Fruit fly (Drosophila melanogaster): Measurements from ENCODE around the gene CG7950.
A peak's percentile ranks its signal among the peaks of the same experiment; 100 is the strongest.

Gene CG7950

DNA sequence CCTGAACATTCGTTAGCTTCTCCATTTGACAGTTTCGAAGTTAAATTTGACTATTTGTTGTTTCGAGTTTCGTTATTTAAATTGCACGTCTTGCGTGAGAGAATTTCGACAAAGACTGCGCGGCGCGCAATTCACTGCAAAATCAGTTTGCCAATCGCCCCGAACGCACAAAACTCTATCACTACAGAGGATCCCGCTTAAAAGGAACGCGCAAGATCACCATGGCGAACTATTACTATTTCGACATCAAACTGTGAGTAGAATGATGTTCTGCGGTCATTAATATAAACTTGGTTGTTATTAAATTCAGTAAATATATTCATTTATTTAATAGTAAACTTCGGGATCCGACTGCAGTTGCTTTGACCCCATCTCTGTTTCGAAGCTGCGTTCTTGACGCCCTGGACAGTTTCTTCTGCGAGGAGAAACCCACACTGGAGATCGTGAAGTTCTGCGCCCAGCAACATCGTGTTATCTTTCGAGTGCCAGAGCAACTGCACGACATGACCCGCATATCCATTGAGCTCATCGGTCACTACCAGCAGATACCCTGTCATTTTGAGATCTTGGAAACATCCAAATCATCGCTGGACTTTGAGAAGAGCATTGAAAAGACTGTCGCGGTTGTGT is 629 bp upstream of the CG7950 start, which contains the start of the genes Rpp14b and spn-A:
Rpp14b (plus strand) TSS at position 43 of the 630 bp plus-strand sequence.
spn-A (minus strand) TSS at position 123 of the 630 bp plus-strand sequence.
- no peak for TF ChIP-seq pan (optimal IDR thresholded peaks at IDR 0.05)
- no peak for TF ChIP-seq EcR (GFP tag; optimal IDR thresholded peaks at IDR 0.05)
- no peak for TF ChIP-seq Dll (optimal IDR thresholded peaks at IDR 0.05)
- no peak for TF ChIP-seq usp (GFP tag; optimal IDR thresholded peaks at IDR 0.05)
- TF ChIP-seq CG8478 (optimal IDR thresholded peaks at IDR 0.05) = no peak
- TF ChIP-seq psq (optimal IDR thresholded peaks at IDR 0.05) = no peak

DNA sequence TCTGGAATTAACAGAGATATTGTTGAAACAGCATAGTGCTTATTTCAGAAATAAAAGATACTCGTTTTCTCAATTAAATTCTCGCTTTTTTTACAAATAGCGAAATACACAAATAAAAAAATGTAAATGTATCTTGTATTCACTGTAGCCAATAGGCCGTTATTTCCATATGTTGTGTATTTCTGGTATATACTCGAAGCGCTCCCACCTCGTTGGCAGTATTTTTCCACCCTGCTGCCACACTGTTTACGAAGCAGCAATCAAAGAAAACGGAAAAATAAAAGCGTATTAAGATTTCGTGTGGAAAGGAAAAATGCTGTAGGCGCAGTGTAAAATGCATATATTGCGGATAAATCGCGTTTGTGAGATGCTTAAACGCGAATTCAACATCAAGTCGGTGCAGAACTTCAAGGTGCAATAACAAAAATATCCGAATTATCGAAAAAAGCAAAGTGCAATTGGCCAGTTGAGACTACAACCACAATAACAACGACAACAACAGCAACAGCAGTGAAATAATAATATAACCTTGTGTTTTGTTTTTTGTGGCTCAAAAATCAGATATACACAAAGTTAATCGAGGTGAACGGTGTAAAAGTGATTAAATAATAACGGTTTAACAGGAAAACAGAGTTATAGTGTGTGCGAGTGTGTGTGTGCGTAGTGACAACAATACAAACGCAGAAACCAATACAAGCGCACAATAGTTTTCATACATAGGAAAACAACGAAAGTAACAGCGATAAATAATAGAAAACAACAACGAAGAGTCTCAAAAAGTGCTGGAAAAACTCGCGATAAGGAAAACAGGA is 1.6 kb downstream of the CG7950 start, which contains the start of gene sima:
sima (plus strand) TSS at position 255 of the 812 bp plus-strand sequence.
- TF ChIP-seq CG8478 (optimal IDR thresholded peaks at IDR 0.05) (no peak), pan (optimal IDR thresholded peaks at IDR 0.05) (no peak), Dll (optimal IDR thresholded peaks at IDR 0.05) (no peak), psq (optimal IDR thresholded peaks at IDR 0.05) (peak; percentile 50)

DNA sequence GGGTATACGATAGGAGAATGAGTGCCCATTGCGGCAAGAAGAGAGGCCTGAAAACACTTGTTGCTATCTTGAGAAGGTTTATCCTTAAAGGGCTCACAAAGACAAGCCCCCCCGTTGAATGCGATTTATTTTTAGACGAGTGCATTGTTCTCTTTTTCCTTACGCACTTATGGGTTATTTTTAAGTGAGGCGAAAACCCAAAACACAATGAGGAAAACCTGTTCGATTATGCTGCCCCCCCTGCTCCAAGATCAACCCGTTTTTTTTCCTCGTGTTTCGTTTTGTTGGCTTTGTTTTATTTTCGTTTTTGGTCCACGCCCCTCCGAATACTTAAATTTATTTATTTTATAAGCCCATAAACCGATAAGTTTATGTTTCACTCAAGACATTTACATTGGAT is 3.3 kb downstream of the CG7950 start:
- TF ChIP-seq Dll (optimal IDR thresholded peaks at IDR 0.05) (no peak), CG8478 (optimal IDR thresholded peaks at IDR 0.05) (no peak), pan (optimal IDR thresholded peaks at IDR 0.05) (no peak), psq (optimal IDR thresholded peaks at IDR 0.05) (no peak), EcR (GFP tag; optimal IDR thresholded peaks at IDR 0.05) (no peak), usp (GFP tag; optimal IDR thresholded peaks at IDR 0.05) (no peak)

DNA sequence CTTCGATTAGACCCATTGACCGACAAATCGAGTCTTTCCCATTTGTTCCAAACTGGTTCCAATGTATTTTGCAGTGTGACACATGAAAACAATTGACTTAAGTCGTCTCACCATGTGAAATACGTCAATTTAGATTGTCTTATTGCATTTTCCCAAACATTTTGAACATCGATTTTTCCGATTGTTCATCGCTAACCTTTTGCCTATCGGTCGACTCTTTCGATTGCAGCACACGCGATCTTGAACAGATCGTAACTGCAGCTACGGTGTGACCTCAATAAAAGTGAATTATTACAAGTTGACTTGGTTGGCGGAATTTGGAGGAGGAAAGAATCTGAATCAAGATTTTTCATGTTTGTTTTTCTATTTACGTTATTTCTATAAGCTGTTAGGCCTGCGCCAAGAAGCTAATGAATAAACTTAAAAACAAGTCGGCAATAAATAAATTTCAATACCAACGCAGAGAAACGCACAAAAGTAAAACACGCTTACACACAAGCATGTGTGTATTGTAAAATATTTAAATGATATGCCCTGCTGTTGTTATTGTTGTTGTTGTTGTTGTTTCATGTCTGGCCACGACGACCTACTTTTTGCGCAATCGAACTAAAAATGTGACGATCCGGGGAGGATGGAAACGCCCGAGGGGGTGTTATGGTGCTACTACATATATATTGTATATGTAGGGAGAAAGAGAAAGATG is 3.9 kb downstream of the CG7950 start:
- no peak for TF ChIP-seq CG8478 (optimal IDR thresholded peaks at IDR 0.05)
- TF ChIP-seq psq (optimal IDR thresholded peaks at IDR 0.05) = no peak
- TF ChIP-seq usp (GFP tag; optimal IDR thresholded peaks at IDR 0.05) = no peak
- no peak for TF ChIP-seq Dll (optimal IDR thresholded peaks at IDR 0.05)
- TF ChIP-seq pan (optimal IDR thresholded peaks at IDR 0.05) = no peak
- TF ChIP-seq EcR (GFP tag; optimal IDR thresholded peaks at IDR 0.05) = no peak

DNA sequence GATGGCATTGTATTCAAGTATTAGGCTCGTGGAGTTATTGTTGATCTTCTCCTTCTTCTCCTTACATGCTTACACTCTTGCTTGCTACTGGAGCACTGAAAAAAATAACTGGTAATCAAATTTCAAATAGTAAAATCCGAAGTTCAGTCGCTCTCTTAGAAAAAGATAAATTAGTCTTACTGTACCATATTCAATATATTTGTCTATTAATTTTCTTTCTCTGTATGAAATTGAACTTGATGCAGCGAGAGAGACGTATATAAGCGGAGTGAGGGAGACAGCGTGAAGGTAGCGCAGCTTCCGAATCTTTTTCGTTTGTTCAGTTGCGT is 4.5 kb downstream of the CG7950 start:
- no peak for TF ChIP-seq Dll (optimal IDR thresholded peaks at IDR 0.05)
- no peak for TF ChIP-seq usp (GFP tag; optimal IDR thresholded peaks at IDR 0.05)
- TF ChIP-seq pan (optimal IDR thresholded peaks at IDR 0.05) = no peak
- TF ChIP-seq EcR (GFP tag; optimal IDR thresholded peaks at IDR 0.05) = no peak
- TF ChIP-seq CG8478 (optimal IDR thresholded peaks at IDR 0.05) = no peak
- no peak for TF ChIP-seq psq (optimal IDR thresholded peaks at IDR 0.05)

DNA sequence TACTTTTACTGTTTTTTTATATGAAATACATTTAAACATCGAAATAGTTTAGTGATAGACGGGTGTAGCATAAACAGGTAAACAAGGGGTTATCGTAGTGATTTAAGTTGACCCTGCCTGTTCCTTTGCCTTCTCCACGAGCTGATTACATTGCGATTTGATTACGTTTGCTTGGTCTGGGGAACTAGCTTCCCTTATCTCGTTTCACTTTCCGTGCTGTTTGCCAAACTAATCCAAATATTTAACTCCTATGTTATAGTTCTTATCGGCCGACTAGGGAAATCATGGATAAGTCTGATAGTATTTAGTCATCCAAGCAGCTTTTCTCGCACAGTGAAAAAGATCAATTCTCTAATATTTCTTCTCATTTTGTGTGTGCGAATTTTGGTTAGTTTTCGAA is 5.3 kb downstream of the CG7950 start:
- TF ChIP-seq usp (GFP tag; optimal IDR thresholded peaks at IDR 0.05) (no peak), Dll (optimal IDR thresholded peaks at IDR 0.05) (no peak), psq (optimal IDR thresholded peaks at IDR 0.05) (no peak), CG8478 (optimal IDR thresholded peaks at IDR 0.05) (no peak), EcR (GFP tag; optimal IDR thresholded peaks at IDR 0.05) (no peak), pan (optimal IDR thresholded peaks at IDR 0.05) (no peak)

DNA sequence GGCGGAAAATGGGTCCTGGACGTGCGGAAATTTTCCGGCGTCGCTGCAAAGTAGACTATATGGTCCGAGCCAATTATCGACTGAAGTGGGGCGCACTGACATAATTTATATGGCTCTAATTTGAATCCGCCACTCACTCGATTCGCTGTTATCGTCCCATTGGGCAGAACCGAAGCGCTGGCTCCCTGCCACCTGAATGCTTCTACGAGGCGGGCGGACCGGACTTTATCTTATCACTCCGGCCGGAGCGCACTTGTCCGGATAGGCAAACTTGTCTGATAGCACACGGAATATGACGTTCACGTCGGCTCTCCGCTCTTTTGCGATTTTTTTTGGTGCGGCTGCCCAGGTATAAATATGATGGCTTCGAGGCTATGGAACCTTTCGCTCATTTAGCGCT is 5.9 kb downstream of the CG7950 start:
- TF ChIP-seq EcR (GFP tag; optimal IDR thresholded peaks at IDR 0.05) = no peak
- no peak for TF ChIP-seq usp (GFP tag; optimal IDR thresholded peaks at IDR 0.05)
- TF ChIP-seq CG8478 (optimal IDR thresholded peaks at IDR 0.05) = no peak
- no peak for TF ChIP-seq psq (optimal IDR thresholded peaks at IDR 0.05)
- TF ChIP-seq pan (optimal IDR thresholded peaks at IDR 0.05) = no peak
- TF ChIP-seq Dll (optimal IDR thresholded peaks at IDR 0.05) = no peak

DNA sequence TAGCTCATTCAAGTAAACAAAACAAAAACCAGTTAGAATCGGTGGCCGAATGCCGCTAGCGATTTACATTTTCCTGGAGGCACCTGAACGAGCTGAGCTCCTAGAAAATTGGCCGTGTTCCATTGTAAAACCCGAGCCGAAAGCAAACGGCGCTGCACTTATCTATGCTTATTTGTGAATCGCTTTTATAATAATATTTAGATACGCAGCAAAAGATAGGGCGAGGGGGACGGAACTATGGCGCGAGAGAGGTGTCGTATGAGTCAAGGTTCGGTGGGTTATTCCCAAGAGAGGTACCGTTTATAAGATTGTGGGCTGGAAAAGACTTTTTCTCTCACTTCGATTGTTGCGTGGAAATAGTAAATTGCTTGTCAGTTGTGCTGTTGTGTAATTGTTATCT is 7.0 kb downstream of the CG7950 start:
- TF ChIP-seq pan (optimal IDR thresholded peaks at IDR 0.05) (no peak), CG8478 (optimal IDR thresholded peaks at IDR 0.05) (no peak), EcR (GFP tag; optimal IDR thresholded peaks at IDR 0.05) (no peak), usp (GFP tag; optimal IDR thresholded peaks at IDR 0.05) (no peak), Dll (optimal IDR thresholded peaks at IDR 0.05) (no peak), psq (optimal IDR thresholded peaks at IDR 0.05) (no peak)

DNA sequence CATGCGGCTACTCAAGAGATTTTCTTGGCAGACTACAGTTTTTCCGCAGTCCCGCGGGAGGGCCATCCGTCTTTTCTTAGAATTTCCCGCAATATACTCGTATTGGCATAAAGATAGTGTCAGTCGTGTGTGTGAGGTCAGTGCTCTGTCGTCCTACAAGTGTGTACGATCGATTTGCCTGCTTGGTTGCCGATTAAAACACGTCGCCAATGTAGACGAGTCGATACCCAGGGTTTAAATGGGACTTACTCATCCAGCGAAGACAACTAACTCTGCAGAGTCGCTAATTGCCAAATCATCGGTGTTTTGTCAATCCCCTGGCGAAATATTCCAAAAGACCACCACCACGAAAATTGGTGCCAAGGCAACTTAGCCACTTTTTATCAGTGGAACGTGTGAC is 9.3 kb downstream of the CG7950 start:
- TF ChIP-seq psq (optimal IDR thresholded peaks at IDR 0.05) (no peak), CG8478 (optimal IDR thresholded peaks at IDR 0.05) (no peak), Dll (optimal IDR thresholded peaks at IDR 0.05) (no peak), pan (optimal IDR thresholded peaks at IDR 0.05) (no peak), EcR (GFP tag; optimal IDR thresholded peaks at IDR 0.05) (peak in 1 of 2 experiments; percentile 73), usp (GFP tag; optimal IDR thresholded peaks at IDR 0.05) (no peak)

DNA sequence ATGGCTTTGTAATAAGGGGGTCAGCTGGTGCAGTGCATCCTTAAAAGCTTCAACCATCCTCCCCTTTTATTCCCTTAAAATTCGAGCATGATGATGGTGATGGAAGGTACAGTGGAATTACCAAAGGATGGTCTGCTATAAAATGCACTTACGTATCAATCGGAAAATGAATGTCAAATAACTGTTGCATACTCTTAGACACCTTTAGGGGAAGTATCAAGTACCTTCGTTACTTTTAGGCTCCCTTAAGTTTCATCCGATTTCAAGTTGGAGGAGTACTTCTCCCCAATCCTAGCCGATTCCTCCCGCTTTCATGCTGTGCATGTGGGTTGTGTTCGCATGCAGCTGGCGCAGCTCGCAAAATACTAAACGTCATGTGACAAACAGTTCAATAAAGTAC is 13.5 kb downstream of the CG7950 start:
- TF ChIP-seq usp (GFP tag; optimal IDR thresholded peaks at IDR 0.05) (no peak), Dll (optimal IDR thresholded peaks at IDR 0.05) (no peak), psq (optimal IDR thresholded peaks at IDR 0.05) (no peak), CG8478 (optimal IDR thresholded peaks at IDR 0.05) (no peak), EcR (GFP tag; optimal IDR thresholded peaks at IDR 0.05) (no peak), pan (optimal IDR thresholded peaks at IDR 0.05) (no peak)

DNA sequence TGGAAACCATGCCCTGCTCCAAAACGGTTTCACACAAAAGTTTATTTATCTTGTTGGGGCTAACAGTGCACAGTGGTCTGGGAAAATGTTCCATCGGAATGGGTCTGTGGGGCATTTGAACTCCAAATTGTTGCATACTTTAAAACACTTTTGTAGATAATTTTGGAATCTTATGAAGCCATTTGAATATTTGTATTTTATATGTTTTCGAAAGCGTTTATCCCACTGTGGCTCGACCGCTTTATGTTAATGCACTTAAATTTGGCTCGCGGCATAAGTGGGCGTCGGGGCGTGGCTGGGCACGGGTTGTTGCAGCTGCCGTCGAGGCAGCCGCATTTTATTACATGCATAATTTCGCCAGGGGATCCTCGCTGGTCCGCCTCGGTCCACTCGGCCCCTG is 15.2 kb downstream of the CG7950 start:
- no peak for TF ChIP-seq CG8478 (optimal IDR thresholded peaks at IDR 0.05)
- no peak for TF ChIP-seq pan (optimal IDR thresholded peaks at IDR 0.05)
- TF ChIP-seq Dll (optimal IDR thresholded peaks at IDR 0.05) = no peak
- no peak for TF ChIP-seq EcR (GFP tag; optimal IDR thresholded peaks at IDR 0.05)
- no peak for TF ChIP-seq psq (optimal IDR thresholded peaks at IDR 0.05)
- no peak for TF ChIP-seq usp (GFP tag; optimal IDR thresholded peaks at IDR 0.05)

DNA sequence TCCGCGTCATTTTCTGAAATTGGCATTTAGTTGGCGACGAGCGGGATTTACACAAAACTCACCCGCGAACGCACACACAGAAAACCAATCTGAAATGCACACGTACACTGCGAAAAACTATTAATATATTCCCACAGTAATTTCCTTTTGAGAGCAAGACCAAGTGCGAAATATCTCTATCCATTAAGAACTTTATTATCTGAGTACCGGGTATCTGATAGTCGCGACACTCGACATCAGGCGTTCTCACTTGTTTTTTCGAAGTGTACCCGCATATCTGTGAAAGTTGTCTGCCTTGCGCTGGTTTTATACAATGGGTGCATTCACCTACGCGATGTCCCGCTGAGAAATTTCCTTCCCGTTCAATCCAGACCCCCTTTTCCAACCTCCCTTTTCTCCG is 19.4 kb downstream of the CG7950 start:
- TF ChIP-seq psq (optimal IDR thresholded peaks at IDR 0.05) (no peak), EcR (GFP tag; optimal IDR thresholded peaks at IDR 0.05) (peak in 1 of 2 experiments; percentile 21)
